Worm (Caenorhabditis elegans): ENCODE measurements around the gene syp-1.

DNA sequence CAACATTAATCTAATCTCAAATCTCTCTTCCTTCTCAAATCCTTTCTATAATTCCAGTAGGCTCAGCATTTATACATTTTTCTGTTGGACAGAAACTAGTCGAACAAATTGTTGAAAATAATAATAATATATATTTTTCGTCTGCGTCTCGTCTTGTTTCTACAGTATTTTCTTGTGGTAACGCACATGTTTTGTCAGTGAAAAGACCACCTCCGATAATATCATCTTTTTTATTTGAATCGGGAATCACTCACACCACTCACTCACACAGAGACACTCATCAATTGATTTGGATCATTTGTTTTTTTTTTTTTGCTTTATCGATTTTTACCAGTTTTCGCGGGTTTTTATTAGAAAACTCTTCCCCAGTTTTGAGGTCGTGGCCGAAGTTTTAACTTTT, 49.4 kb upstream of the syp-1 start:
- TF ChIP-seq ztf-4 (tag; optimal IDR thresholded peaks at IDR 0.05) (no peak), nhr-77 (tag; optimal IDR thresholded peaks at IDR 0.05) (no peak), tbx-2 (tag; optimal IDR thresholded peaks at IDR 0.05) (no peak), daf-12 (tag; optimal IDR thresholded peaks at IDR 0.05) (no peak), zag-1 (tag; optimal IDR thresholded peaks at IDR 0.05) (no peak), ama-1 (optimal IDR thresholded peaks at IDR 0.05) (no peak), snpc-4 (tag; optimal IDR thresholded peaks at IDR 0.05) (no peak), skn-1 (tag; optimal IDR thresholded peaks at IDR 0.05) (no peak), ztf-11 (tag; optimal IDR thresholded peaks at IDR 0.05) (no peak), hmg-11 (tag; optimal IDR thresholded peaks at IDR 0.05) (no peak), nhr-28 (tag; optimal IDR thresholded peaks at IDR 0.05) (no peak), fos-1 (tag; optimal IDR thresholded peaks at IDR 0.05) (no peak)
